Fruit fly (Drosophila melanogaster) whole organism, embryonic: ENCODE results near the gene Atg18b.
A peak's percentile ranks its signal among the peaks of the same experiment; 100 is the strongest.

Source experiments
- Bteb2 ChIP-seq: fragments of 200-800 bp; sonication (Bioruptor generic); optimal IDR thresholded peaks from 2 replicates; lab custom pipeline; 2016; ENCODE audit warnings: missing biosample characterization, missing genetic modification characterization
- CG10366 ChIP-seq: fragments of 200-800 bp; sonication (Bioruptor generic); IDR thresholded peaks from 2 replicates; pipeline ENCODE4 v1.3.6; 2022; ENCODE audit warnings: missing biosample characterization, missing genetic modification characterization
- CG10462 ChIP-seq: fragments of 200-800 bp; sonication (Bioruptor generic); optimal IDR thresholded peaks from 2 replicates; lab custom pipeline; 2016; ENCODE audit warnings: missing biosample characterization, missing genetic modification characterization
- CG11247 ChIP-seq: fragments of 200-800 bp; sonication (Bioruptor generic); IDR thresholded peaks from 2 replicates; pipeline ENCODE4 v1.3.6; 2022; ENCODE audit warnings: missing biosample characterization, missing genetic modification characterization
- CG11504 ChIP-seq: fragments of 200-800 bp; sonication (Bioruptor generic); optimal IDR thresholded peaks from 3 replicates; lab custom pipeline; 2019; ENCODE audit warnings: missing biosample characterization, mild to moderate bottlenecking, missing genetic modification characterization, moderate library complexity
- CG11695 ChIP-seq: fragments of 200-800 bp; sonication (Bioruptor generic); IDR thresholded peaks from 3 replicates; pipeline ENCODE4 v1.3.6; 2022; ENCODE audit warnings: missing biosample characterization, missing genetic modification characterization
- CG15269 ChIP-seq: fragments of 200-800 bp; sonication (Bioruptor generic); optimal IDR thresholded peaks from 2 replicates; lab custom pipeline; 2018; ENCODE audit warnings: missing biosample characterization, mild to moderate bottlenecking, missing genetic modification characterization, moderate library complexity
- CG17385 ChIP-seq: fragments of 200-800 bp; sonication (Bioruptor generic); optimal IDR thresholded peaks from 3 replicates; lab custom pipeline; 2018; ENCODE audit warnings: missing biosample characterization, mild to moderate bottlenecking, missing genetic modification characterization
- CG2129 ChIP-seq: fragments of 200-800 bp; sonication (Bioruptor generic); IDR thresholded peaks from 2 replicates; pipeline ENCODE4 v1.3.6; 2022; ENCODE audit warnings: missing biosample characterization, missing genetic modification characterization; ENCODE audit not compliant: partially characterized antibody
- CG33557 ChIP-seq: fragments of 200-800 bp; sonication (Bioruptor generic); optimal IDR thresholded peaks from 2 replicates; lab custom pipeline; 2019; ENCODE audit warnings: missing biosample characterization, mild to moderate bottlenecking, missing genetic modification characterization, moderate library complexity
- CG3847 ChIP-seq: fragments of 200-800 bp; sonication (Bioruptor generic); IDR thresholded peaks from 2 replicates; pipeline ENCODE4 v1.3.6; 2022; ENCODE audit warnings: missing biosample characterization, missing genetic modification characterization
- CG42726 ChIP-seq: fragments of 200-800 bp; sonication (Bioruptor generic); IDR thresholded peaks from 2 replicates; pipeline ENCODE4 v1.3.6; 2022; ENCODE audit warnings: missing biosample characterization, missing genetic modification characterization; ENCODE audit not compliant: partially characterized antibody
- CG4328 ChIP-seq: fragments of 200-800 bp; sonication (Bioruptor generic); optimal IDR thresholded peaks from 3 replicates; lab custom pipeline; 2017; ENCODE audit warnings: missing biosample characterization, missing genetic modification reagents, missing genetic modification characterization
- CG4424 ChIP-seq: fragments of 200-800 bp; sonication (Bioruptor generic); optimal IDR thresholded peaks from 3 replicates; lab custom pipeline; 2016; ENCODE audit warnings: missing biosample characterization, missing genetic modification characterization
- CG5245 ChIP-seq: fragments of 200-800 bp; sonication (Bioruptor generic); optimal IDR thresholded peaks from 3 replicates; lab custom pipeline; 2016; ENCODE audit warnings: missing biosample characterization, missing genetic modification characterization
- CG5953 ChIP-seq: fragments of 200-800 bp; sonication (Bioruptor generic); IDR thresholded peaks from 2 replicates; pipeline ENCODE4 v1.3.6; 2022; ENCODE audit warnings: missing biosample characterization, missing genetic modification characterization
- CG7928 ChIP-seq: fragments of 200-800 bp; sonication (Bioruptor generic); optimal IDR thresholded peaks from 2 replicates; lab custom pipeline; 2017; ENCODE audit warnings: missing biosample characterization, mild to moderate bottlenecking, missing genetic modification characterization
- CG8281 ChIP-seq: fragments of 200-800 bp; sonication (Bioruptor generic); optimal IDR thresholded peaks from 2 replicates; lab custom pipeline; 2018; ENCODE audit warnings: missing biosample characterization, mild to moderate bottlenecking, missing genetic modification characterization, moderate library complexity
- CG8359 ChIP-seq: fragments of 200-800 bp; sonication (Bioruptor generic); optimal IDR thresholded peaks from 2 replicates; lab custom pipeline; 2017; ENCODE audit warnings: missing biosample characterization, mild to moderate bottlenecking, missing genetic modification characterization, borderline replicate concordance
- Camta ChIP-seq: fragments of 200-800 bp; sonication (Bioruptor generic); optimal IDR thresholded peaks from 2 replicates; lab custom pipeline; 2016; ENCODE audit warnings: missing biosample characterization, missing genetic modification characterization
- Ets65A ChIP-seq: fragments of 200-800 bp; sonication (Bioruptor generic); peaks from one replicate; lab custom pipeline; 2016; ENCODE audit warnings: missing biosample characterization, missing genetic modification characterization
- Lpt ChIP-seq: fragments of >200 bp; optimal IDR thresholded peaks from 2 replicates; lab custom pipeline; 2018; ENCODE audit warnings: missing biosample characterization, missing genetic modification characterization
- Meics ChIP-seq: fragments of 200-800 bp; sonication (Bioruptor generic); optimal IDR thresholded peaks from 2 replicates; lab custom pipeline; 2017; ENCODE audit warnings: missing biosample characterization, mild to moderate bottlenecking, missing genetic modification characterization
- NC2β ChIP-seq: fragments of 200-800 bp; sonication (Bioruptor generic); optimal IDR thresholded peaks from 2 replicates; lab custom pipeline; 2016; ENCODE audit warnings: missing biosample characterization, missing genetic modification characterization
- NFAT ChIP-seq: fragments of 200-800 bp; sonication (Bioruptor generic); IDR thresholded peaks from 2 replicates; pipeline ENCODE4 v1.3.6; 2022; ENCODE audit warnings: missing biosample characterization, missing genetic modification characterization
- ap ChIP-seq: fragments of 200-800 bp; sonication (Bioruptor generic); IDR thresholded peaks from 2 replicates; pipeline ENCODE4 v1.3.6; 2022; ENCODE audit warnings: missing biosample characterization, missing genetic modification characterization
- bsh ChIP-seq, 2 experiments: fragments of 200-800 bp; sonication (Bioruptor generic); optimal IDR thresholded peaks; 2 replicates each; lab custom pipeline; 2017 to 2018; ENCODE audit warnings: mild to moderate bottlenecking in 2 of 2, missing biosample characterization in 2 of 2, missing genetic modification characterization in 2 of 2, moderate library complexity in 1 of 2
- ci ChIP-seq: fragments of 200-800 bp; sonication (Bioruptor generic); IDR thresholded peaks from 3 replicates; pipeline ENCODE4 v1.3.6; 2022; ENCODE audit warnings: missing biosample characterization, missing genetic modification characterization
- dati ChIP-seq: fragments of 200-800 bp; sonication (Bioruptor generic); IDR thresholded peaks from 2 replicates; pipeline ENCODE4 v1.3.6; 2022; ENCODE audit warnings: missing biosample characterization, missing genetic modification characterization
- disco-r ChIP-seq: fragments of 200-800 bp; sonication (Bioruptor generic); optimal IDR thresholded peaks from 2 replicates; lab custom pipeline; 2016; ENCODE audit warnings: missing biosample characterization, missing genetic modification characterization
- eve ChIP-seq, 2 experiments: fragments of >200 bp; optimal IDR thresholded peaks; 2 replicates each; lab custom pipeline; 2017; ENCODE audit warnings: missing biosample characterization in 2 of 2, missing genetic modification characterization in 2 of 2
- fd102C ChIP-seq: fragments of 200-800 bp; sonication (Bioruptor generic); optimal IDR thresholded peaks from 2 replicates; lab custom pipeline; 2018; ENCODE audit warnings: missing biosample characterization, mild to moderate bottlenecking, missing genetic modification characterization, moderate library complexity
- gem ChIP-seq: fragments of 200-800 bp; sonication (Bioruptor generic); optimal IDR thresholded peaks from 2 replicates; lab custom pipeline; 2019; ENCODE audit warnings: missing biosample characterization, mild to moderate bottlenecking, missing genetic modification characterization, moderate library complexity
- gro ChIP-seq: fragments of 200-800 bp; sonication (Bioruptor generic); optimal IDR thresholded peaks from 2 replicates; lab custom pipeline; 2016; ENCODE audit warnings: missing biosample characterization, missing genetic modification characterization
- hth ChIP-seq: fragments of >200 bp; optimal IDR thresholded peaks from 2 replicates; lab custom pipeline; 2017; ENCODE audit warnings: inconsistent platforms
- ind ChIP-seq: fragments of 200-800 bp; sonication (Bioruptor generic); optimal IDR thresholded peaks from 3 replicates; lab custom pipeline; 2016; ENCODE audit warnings: missing biosample characterization, missing genetic modification characterization
- kay ChIP-seq: fragments of 200-800 bp; sonication (Bioruptor generic); optimal IDR thresholded peaks from 2 replicates; lab custom pipeline; 2016; ENCODE audit warnings: missing biosample characterization, missing genetic modification characterization
- luna ChIP-seq: fragments of 200-800 bp; sonication (Bioruptor generic); optimal IDR thresholded peaks from 2 replicates; lab custom pipeline; 2016; ENCODE audit warnings: missing biosample characterization, missing genetic modification characterization
- mam ChIP-seq: fragments of 200-800 bp; sonication (Bioruptor generic); optimal IDR thresholded peaks from 3 replicates; lab custom pipeline; 2016; ENCODE audit warnings: missing biosample characterization, missing genetic modification characterization
- mirr ChIP-seq: fragments of 200-800 bp; sonication (Bioruptor generic); optimal IDR thresholded peaks from 3 replicates; lab custom pipeline; 2018; ENCODE audit warnings: missing biosample characterization, mild to moderate bottlenecking, missing genetic modification characterization
- nerfin-1 ChIP-seq: fragments of 200-800 bp; sonication (Bioruptor generic); optimal IDR thresholded peaks from 3 replicates; lab custom pipeline; 2019; ENCODE audit warnings: missing biosample characterization, mild to moderate bottlenecking, missing genetic modification characterization, moderate library complexity
- peb ChIP-seq: fragments of 200-800 bp; sonication (Bioruptor generic); IDR thresholded peaks from 2 replicates; pipeline ENCODE4 v1.3.6; 2022; ENCODE audit warnings: missing biosample characterization, missing genetic modification characterization
- schlank ChIP-seq: fragments of 200-800 bp; sonication (Bioruptor generic); optimal IDR thresholded peaks from 2 replicates; lab custom pipeline; 2018; ENCODE audit warnings: missing biosample characterization, mild to moderate bottlenecking, missing genetic modification characterization
- sens ChIP-seq: fragments of 200-800 bp; sonication (Bioruptor generic); peaks from one replicate; lab custom pipeline; 2016; ENCODE audit warnings: missing biosample characterization, missing genetic modification characterization
- tgo ChIP-seq: fragments of 200-800 bp; sonication (Bioruptor generic); IDR thresholded peaks from 3 replicates; pipeline ENCODE4 v1.3.6; 2022; ENCODE audit warnings: missing biosample characterization, missing genetic modification characterization
- tin ChIP-seq: fragments of 200-800 bp; sonication (Bioruptor generic); optimal IDR thresholded peaks from 3 replicates; lab custom pipeline; 2016; ENCODE audit warnings: missing biosample characterization, missing genetic modification characterization
- toy ChIP-seq: fragments of 200-800 bp; sonication (Bioruptor generic); IDR thresholded peaks from 2 replicates; pipeline ENCODE4 v1.3.6; 2022; ENCODE audit warnings: missing biosample characterization, missing genetic modification characterization
- twi ChIP-seq: fragments of 200-800 bp; optimal IDR thresholded peaks from 2 replicates; lab custom pipeline; 2019; ENCODE audit warnings: missing biosample characterization, mild to moderate bottlenecking, missing genetic modification characterization, moderate library complexity
- tx ChIP-seq: fragments of 200-800 bp; sonication (Bioruptor generic); optimal IDR thresholded peaks from 2 replicates; lab custom pipeline; 2016; ENCODE audit warnings: missing biosample characterization, missing genetic modification characterization
- unpg ChIP-seq: fragments of 200-800 bp; sonication (Bioruptor generic); optimal IDR thresholded peaks from 3 replicates; lab custom pipeline; 2018; ENCODE audit warnings: missing biosample characterization, mild to moderate bottlenecking, missing genetic modification characterization, moderate library complexity
- vvl ChIP-seq: fragments of 200-800 bp; sonication (Bioruptor generic); IDR thresholded peaks from 2 replicates; pipeline ENCODE4 v1.3.6; 2022; ENCODE audit warnings: missing biosample characterization, missing genetic modification characterization
- wek ChIP-seq: fragments of 200-800 bp; sonication (Bioruptor generic); optimal IDR thresholded peaks from 3 replicates; lab custom pipeline; 2018; ENCODE audit warnings: missing biosample characterization, mild to moderate bottlenecking, missing genetic modification characterization, moderate library complexity

The Atg18b gene

dm6 chr2L:21263470-21264146 is 43.2 kb upstream of the Atg18b start (continued):
- TF ChIP-seq CG42726 (GFP tag; lab: Robert Waterston, UW) (no peak), Bteb2 (GFP tag; lab: Kevin White, UChicago) (no peak), vvl (GFP tag; lab: Robert Waterston, UW) (no peak; the same call in 1 of the 2 replicates), eve (GFP tag; optimal IDR thresholded peaks at IDR 0.05; lab: Kevin White, UChicago) (no peak), CG33557 (no peak), bsh (GFP tag; optimal IDR thresholded peaks at IDR 0.05; lab: Kevin White, UChicago) (peak in 1 of 2 experiments; percentile 52), Lpt (no peak), hth (lab: Kevin White, UChicago) (no peak), CG7928 (GFP tag; lab: Kevin White, UChicago) (no peak), CG4328 (GFP tag; lab: Kevin White, UChicago) (peak; percentile 13), CG11695 (GFP tag; lab: Robert Waterston, UW) (no peak), CG10366 (no peak), Ets65A (no peak), tin (GFP tag; lab: Kevin White, UChicago) (no peak), ap (GFP tag; lab: Robert Waterston, UW) (no peak), CG17385 (GFP tag; lab: Kevin White, UChicago) (peak; percentile 21), CG4424 (GFP tag; lab: Kevin White, UChicago) (peak; percentile 36), mirr (no peak), CG11504 (tag; lab: Kevin White, UChicago) (no peak), wek (GFP tag; lab: Kevin White, UChicago) (peak; percentile 28), CG15269 (no peak), mam (GFP tag; lab: Kevin White, UChicago) (no peak), kay (GFP tag; lab: Kevin White, UChicago) (no peak), ind (peak; percentile 29), dati (GFP tag; lab: Robert Waterston, UW) (no peak), CG5245 (GFP tag; lab: Kevin White, UChicago) (no peak), twi (tag; lab: Kevin White, UChicago) (no peak), disco-r (GFP tag; lab: Kevin White, UChicago) (no peak), sens (no peak), fd102C (GFP tag; lab: Kevin White, UChicago) (no peak), gro (GFP tag; lab: Kevin White, UChicago) (no peak), CG10462 (GFP tag; lab: Kevin White, UChicago) (no peak), schlank (tag; lab: Kevin White, UChicago) (no peak), ci (GFP tag; lab: Robert Waterston, UW) (no peak), peb (no peak), NC2β (GFP tag; lab: Kevin White, UChicago) (no peak), Camta (GFP tag; lab: Kevin White, UChicago) (no peak), gem (tag; lab: Kevin White, UChicago) (peak; percentile 62), CG11247 (GFP tag; lab: Robert Waterston, UW) (no peak), CG8359 (GFP tag; lab: Kevin White, UChicago) (no peak), CG3847 (GFP tag; lab: Robert Waterston, UW) (no peak), Meics (GFP tag; lab: Kevin White, UChicago) (peak; percentile 39), toy (GFP tag; lab: Robert Waterston, UW) (no peak), tx (GFP tag; lab: Kevin White, UChicago) (no peak), CG8281 (tag; lab: Kevin White, UChicago) (no peak), CG2129 (no peak), NFAT (no peak), nerfin-1 (tag; lab: Kevin White, UChicago) (no peak), luna (GFP tag; lab: Kevin White, UChicago) (no peak), unpg (peak; percentile 51), tgo (peak; percentile 41), CG5953 (no peak)
